Worm (Caenorhabditis elegans) whole organism, L1 larva: ENCODE measurements around the gene T13C5.7.

Source experiments
- F16B12.6 ChIP-seq: fragments of 150-350 bp; optimal IDR thresholded peaks from 2 replicates; lab custom pipeline; 2014; ENCODE audit warnings: missing biosample characterization, missing genetic modification characterization
- aha-1 ChIP-seq: fragments of 150-350 bp; optimal IDR thresholded peaks from 2 replicates; lab custom pipeline; 2014; ENCODE audit warnings: missing biosample characterization, missing genetic modification characterization
- blmp-1 ChIP-seq: fragments of 150-350 bp; optimal IDR thresholded peaks from 2 replicates; lab custom pipeline; 2014; ENCODE audit warnings: missing biosample characterization, missing genetic modification characterization
- ceh-82 ChIP-seq, 3 experiments: fragments of 150-350 bp in 1 of 3; sonication (generic microtip) in 2 of 3; optimal IDR thresholded peaks; 2 replicates each; lab custom pipeline; 2014 to 2017; ENCODE audit warnings: missing biosample characterization in 3 of 3, missing genetic modification characterization in 3 of 3
- ceh-90 ChIP-seq: sonication (generic microtip); optimal IDR thresholded peaks from 2 replicates; lab custom pipeline; 2016; ENCODE audit warnings: missing genetic modification characterization, missing compliant biosample characterization
- dsc-1 ChIP-seq: sonication (generic microtip); optimal IDR thresholded peaks from 2 replicates; lab custom pipeline; 2016; ENCODE audit warnings: mild to moderate bottlenecking, missing genetic modification characterization, missing compliant biosample characterization
- egl-27 ChIP-seq, 2 experiments: fragments of 150-350 bp in 1 of 2; sonication (generic microtip); optimal IDR thresholded peaks; 3 replicates each; lab custom pipeline; 2017 to 2018; ENCODE audit warnings: missing biosample characterization in 2 of 2, missing genetic modification characterization in 2 of 2, missing genetic modification reagents in 2 of 2
- elt-3 ChIP-seq, 6 experiments: fragments of 150-350 bp in 1 of 6; sonication (generic microtip); optimal IDR thresholded peaks; 2 replicates each; lab custom pipeline; 2017 to 2018; ENCODE audit warnings: missing biosample characterization in 6 of 6, missing genetic modification characterization in 6 of 6, inconsistent platforms in 1 of 6
- ets-5 ChIP-seq: fragments of 200-800 bp; sonication (Bioruptor generic); IDR thresholded peaks from 2 replicates; pipeline ENCODE4 v1.3.6; 2022; ENCODE audit warnings: missing genetic modification characterization, missing compliant biosample characterization
- fkh-10 ChIP-seq: sonication (generic microtip); optimal IDR thresholded peaks from 2 replicates; lab custom pipeline; 2017; ENCODE audit warnings: missing biosample characterization, missing genetic modification reagents, missing genetic modification characterization
- fkh-4 ChIP-seq: sonication (generic microtip); optimal IDR thresholded peaks from 2 replicates; lab custom pipeline; 2016; ENCODE audit warnings: missing compliant biosample characterization, missing genetic modification characterization, borderline replicate concordance
- fos-1 ChIP-seq: fragments of 150-350 bp; optimal IDR thresholded peaks from 2 replicates; lab custom pipeline; 2014; ENCODE audit warnings: missing biosample characterization, missing genetic modification characterization
- grh-1 ChIP-seq: fragments of 200-800 bp; sonication (Bioruptor generic); IDR thresholded peaks from 2 replicates; pipeline ENCODE4 v1.3.6; 2022; ENCODE audit warnings: missing genetic modification reagents, missing genetic modification characterization, missing compliant biosample characterization
- hlh-4 ChIP-seq: sonication (generic microtip); optimal IDR thresholded peaks from 2 replicates; lab custom pipeline; 2016; ENCODE audit warnings: mild to moderate bottlenecking, missing genetic modification characterization, missing compliant biosample characterization
- jun-1 ChIP-seq: fragments of 150-350 bp; optimal IDR thresholded peaks from 2 replicates; lab custom pipeline; 2014; ENCODE audit warnings: missing biosample characterization, missing genetic modification reagents, missing genetic modification characterization
- lin-13 ChIP-seq: fragments of 150-350 bp; optimal IDR thresholded peaks from 2 replicates; lab custom pipeline; 2014; ENCODE audit warnings: missing biosample characterization, missing genetic modification reagents, missing genetic modification characterization
- lin-15B ChIP-seq: fragments of 150-350 bp; sonication (generic microtip); optimal IDR thresholded peaks from 3 replicates; lab custom pipeline; 2014; ENCODE audit warnings: missing biosample characterization, missing genetic modification characterization
- lin-39 ChIP-seq: fragments of 150-350 bp; optimal IDR thresholded peaks from 2 replicates; lab custom pipeline; 2014; ENCODE audit warnings: missing biosample characterization, missing genetic modification reagents, missing genetic modification characterization
- lir-3 ChIP-seq: sonication (generic microtip); optimal IDR thresholded peaks from 2 replicates; lab custom pipeline; 2016; ENCODE audit warnings: mild to moderate bottlenecking, missing genetic modification characterization, moderate library complexity, missing compliant biosample characterization; ENCODE audit not compliant: poor library complexity
- lsy-2 ChIP-seq, 2 experiments: fragments of 150-350 bp; optimal IDR thresholded peaks; 2 replicates each; lab custom pipeline; 2014; ENCODE audit warnings: missing biosample characterization in 2 of 2, missing genetic modification characterization in 2 of 2
- mab-9 ChIP-seq: fragments of 200-800 bp; sonication (Bioruptor generic); IDR thresholded peaks from 2 replicates; pipeline ENCODE4 v1.3.6; 2022; ENCODE audit warnings: missing genetic modification reagents, missing genetic modification characterization, missing compliant biosample characterization
- mdl-1 ChIP-seq, 2 experiments: fragments of 150-350 bp; optimal IDR thresholded peaks; 2 replicates each; lab custom pipeline; 2014 to 2017; ENCODE audit warnings: missing biosample characterization in 2 of 2, missing genetic modification characterization in 2 of 2, inconsistent platforms in 1 of 2
- mef-2 ChIP-seq: fragments of 150-350 bp; optimal IDR thresholded peaks from 2 replicates; lab custom pipeline; 2014; ENCODE audit warnings: missing biosample characterization, missing genetic modification characterization
- nhr-11 ChIP-seq: fragments of 150-350 bp; optimal IDR thresholded peaks from 2 replicates; lab custom pipeline; 2014; ENCODE audit warnings: missing biosample characterization, missing genetic modification characterization
- nhr-47 ChIP-seq: sonication (generic microtip); optimal IDR thresholded peaks from 2 replicates; lab custom pipeline; 2016; ENCODE audit warnings: mild to moderate bottlenecking, missing genetic modification characterization, moderate library complexity, missing compliant biosample characterization
- nhr-76 ChIP-seq: sonication (generic microtip); optimal IDR thresholded peaks from 2 replicates; lab custom pipeline; 2017; ENCODE audit warnings: missing biosample characterization, missing genetic modification characterization
- pag-3 ChIP-seq: sonication (generic microtip); optimal IDR thresholded peaks from 2 replicates; lab custom pipeline; 2017; ENCODE audit warnings: missing genetic modification characterization, mild to moderate bottlenecking, missing compliant biosample characterization, antibody characterized with exemption, borderline replicate concordance; ENCODE audit not compliant: insufficient read depth
- pqm-1 ChIP-seq: sonication (generic microtip); optimal IDR thresholded peaks from 3 replicates; lab custom pipeline; 2017; ENCODE audit warnings: missing biosample characterization, missing genetic modification characterization
- skn-1 ChIP-seq: fragments of 150-350 bp; optimal IDR thresholded peaks from 2 replicates; lab custom pipeline; 2014; ENCODE audit warnings: missing biosample characterization, missing genetic modification characterization
- sox-4 ChIP-seq: sonication (generic microtip); optimal IDR thresholded peaks from 2 replicates; lab custom pipeline; 2016; ENCODE audit warnings: missing genetic modification characterization, missing compliant biosample characterization
- tbx-2 ChIP-seq: sonication (generic microtip); optimal IDR thresholded peaks from 2 replicates; lab custom pipeline; 2016; ENCODE audit warnings: missing genetic modification characterization, missing compliant biosample characterization
- unc-62 ChIP-seq: fragments of 150-350 bp; optimal IDR thresholded peaks from 2 replicates; lab custom pipeline; 2014; ENCODE audit warnings: missing biosample characterization, missing genetic modification reagents, missing genetic modification characterization
- unc-86 ChIP-seq: sonication (generic microtip); optimal IDR thresholded peaks from 2 replicates; lab custom pipeline; 2016; ENCODE audit warnings: missing genetic modification characterization, missing compliant biosample characterization
- xbp-1 ChIP-seq: sonication (generic microtip); optimal IDR thresholded peaks from 2 replicates; lab custom pipeline; 2016; ENCODE audit warnings: missing genetic modification characterization, missing compliant biosample characterization
- zag-1 ChIP-seq: fragments of 150-350 bp; optimal IDR thresholded peaks from 2 replicates; lab custom pipeline; 2014; ENCODE audit warnings: missing biosample characterization, missing genetic modification characterization
- zip-4 ChIP-seq: fragments of 200-800 bp; sonication (Bioruptor generic); optimal IDR thresholded peaks from 2 replicates; lab custom pipeline; 2018; ENCODE audit warnings: mild to moderate bottlenecking, missing genetic modification characterization, moderate library complexity, missing compliant biosample characterization
- ztf-11 ChIP-seq, 2 experiments: sonication (generic microtip); optimal IDR thresholded peaks; 2 replicates each; lab custom pipeline; 2016 to 2017; ENCODE audit warnings: missing genetic modification characterization in 2 of 2, missing biosample characterization in 1 of 2, missing compliant biosample characterization in 1 of 2

Gene T13C5.7

ce11 chrX:6177944-6178566 lies 2.3 kb upstream of the T13C5.7 start, which contains the start of the genes T25B2.4 and T13C5.3:
TSS of gene T25B2.4 (plus strand) at chrX:6178244.
TSS of gene T13C5.3 (plus strand) at chrX:6178516.
- TF ChIP-seq F16B12.6 (no peak), lin-15B (tag; lab: Kevin White, UChicago) (no peak), nhr-47 (tag; lab: Kevin White, UChicago) (no peak), mab-9 (GFP tag; lab: Robert Waterston, UW) (no peak), fkh-10 (GFP tag; lab: Kevin White, UChicago) (no peak), lin-39 (tag; lab: Kevin White, UChicago) (no peak), fkh-4 (tag; lab: Kevin White, UChicago) (no peak), blmp-1 (tag; lab: Kevin White, UChicago) (no peak), dsc-1 (tag; lab: Kevin White, UChicago) (no peak), ceh-90 (tag; lab: Kevin White, UChicago) (no peak)

- TF ChIP-seq elt-3 (tag; optimal IDR thresholded peaks at IDR 0.05; lab: Kevin White, UChicago): peak in 1 of 6 experiments; percentile 19
- no peak for TF ChIP-seq F16B12.6
- TF ChIP-seq blmp-1 (tag; lab: Kevin White, UChicago): peak; percentile 89
These were observed 1.4 kb upstream of the T13C5.7 start for ce11 chrX:6178989-6179388.

DNA sequence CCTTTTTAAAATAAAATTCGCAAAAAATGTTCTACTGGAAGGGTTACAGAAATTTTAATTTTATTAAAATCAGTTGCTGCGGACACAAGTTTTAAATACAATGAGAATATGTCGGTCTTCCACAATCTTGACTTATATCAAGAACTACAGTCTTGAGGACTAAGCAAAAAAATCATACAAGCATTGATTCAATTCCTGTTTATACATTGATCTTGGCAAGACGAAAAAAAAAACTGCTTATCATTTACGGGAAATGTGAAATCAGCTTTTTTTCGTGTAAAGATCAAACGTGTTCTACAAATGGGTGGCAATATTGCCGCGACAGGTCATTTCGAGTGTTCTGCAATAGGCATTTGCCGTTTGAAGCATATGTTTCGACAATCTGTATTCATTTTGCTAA lies 4.3 kb downstream of the T13C5.7 start, which contains the start of gene T13C5.2:
TSS of gene T13C5.2 (plus strand) at position 301 of the 400 bp plus-strand sequence.
- TF ChIP-seq ets-5 (GFP tag; lab: Robert Waterston, UW) (no peak), zip-4 (no peak), mab-9 (GFP tag; lab: Robert Waterston, UW) (no peak), lir-3 (tag; lab: Kevin White, UChicago) (no peak), ztf-11 (tag; optimal IDR thresholded peaks at IDR 0.05; lab: Kevin White, UChicago) (no peak), xbp-1 (tag; lab: Kevin White, UChicago) (no peak), lin-39 (tag; lab: Kevin White, UChicago) (no peak), skn-1 (tag; lab: Kevin White, UChicago) (no peak), nhr-76 (tag; lab: Kevin White, UChicago) (no peak)

DNA sequence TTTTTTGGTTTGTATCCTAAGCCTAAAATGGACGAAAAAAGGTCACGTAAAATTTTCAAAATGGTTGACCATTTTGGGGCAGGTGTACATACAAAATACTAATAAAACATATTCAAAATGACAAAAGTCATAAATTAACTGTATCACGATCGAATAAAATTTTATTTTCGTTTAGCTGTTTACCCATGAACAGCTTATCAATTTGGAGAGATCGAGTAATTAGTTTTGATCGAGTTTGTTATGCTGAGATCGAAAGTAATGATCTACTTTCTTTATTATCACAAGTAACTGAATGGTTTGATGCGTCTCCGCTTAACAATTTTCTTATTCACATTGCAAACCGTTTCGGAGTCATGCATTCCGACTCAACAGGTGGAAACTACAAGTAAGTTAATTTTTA lies 7.5 kb downstream of the T13C5.7 start, which contains the start of gene T13C5.10:
TSS of gene T13C5.10 (plus strand) at position 301 of the 400 bp plus-strand sequence.
- TF ChIP-seq unc-62 (GFP tag; lab: Kevin White, UChicago) (no peak), jun-1 (no peak), egl-27 (tag; optimal IDR thresholded peaks at IDR 0.05; lab: Kevin White, UChicago) (no peak), lin-13 (no peak), zag-1 (tag; lab: Kevin White, UChicago) (no peak), pqm-1 (tag; lab: Kevin White, UChicago) (no peak), sox-4 (tag; lab: Kevin White, UChicago) (no peak), nhr-11 (tag; lab: Kevin White, UChicago) (no peak), grh-1 (GFP tag; lab: Robert Waterston, UW) (no peak), mef-2 (tag; lab: Kevin White, UChicago) (no peak), fkh-4 (tag; lab: Kevin White, UChicago) (no peak), pag-3 (tag; lab: Kevin White, UChicago) (no peak), hlh-4 (tag; lab: Kevin White, UChicago) (no peak), fos-1 (tag; lab: Kevin White, UChicago) (no peak), mdl-1 (tag; optimal IDR thresholded peaks at IDR 0.05; lab: Kevin White, UChicago) (no peak), lsy-2 (tag; optimal IDR thresholded peaks at IDR 0.05; lab: Kevin White, UChicago) (no peak), tbx-2 (tag; lab: Kevin White, UChicago) (no peak), unc-86 (no peak), ceh-82 (tag; optimal IDR thresholded peaks at IDR 0.05; lab: Kevin White, UChicago) (no peak), aha-1 (tag; lab: Kevin White, UChicago) (no peak)
